Fruit fly (Drosophila melanogaster) whole organism, embryonic: ENCODE results near the gene awd.

Source experiments
- Bdp1 ChIP-seq: fragments of 200-800 bp; sonication (Bioruptor generic); optimal IDR thresholded peaks from 3 replicates; lab custom pipeline; 2016; ENCODE audit warnings: missing biosample characterization, missing genetic modification characterization
- CG11093 ChIP-seq: fragments of 200-800 bp; sonication (Bioruptor generic); IDR thresholded peaks from 3 replicates; pipeline ENCODE4 v1.3.6; 2022; ENCODE audit warnings: missing biosample characterization, missing genetic modification characterization
- CG12155 ChIP-seq: fragments of 200-800 bp; sonication (Bioruptor generic); optimal IDR thresholded peaks from 3 replicates; lab custom pipeline; 2016; ENCODE audit warnings: missing biosample characterization, missing genetic modification characterization
- CG15073 ChIP-seq: fragments of 200-800 bp; sonication (Bioruptor generic); optimal IDR thresholded peaks from 2 replicates; lab custom pipeline; 2016; ENCODE audit warnings: missing biosample characterization, missing genetic modification characterization
- CG17186 ChIP-seq: fragments of 200-800 bp; sonication (Bioruptor generic); optimal IDR thresholded peaks from 3 replicates; lab custom pipeline; 2017; ENCODE audit warnings: missing biosample characterization, missing genetic modification reagents, missing genetic modification characterization
- CG17328 ChIP-seq: fragments of 200-800 bp; sonication (Bioruptor generic); IDR thresholded peaks from 2 replicates; pipeline ENCODE4 v1.3.6; 2022; ENCODE audit warnings: missing biosample characterization, missing genetic modification characterization
- CG17361 ChIP-seq: fragments of 200-800 bp; sonication (Bioruptor generic); IDR thresholded peaks from 3 replicates; pipeline ENCODE4 v1.3.6; 2022; ENCODE audit warnings: missing biosample characterization, missing genetic modification characterization
- CG18262 ChIP-seq: fragments of 200-800 bp; optimal IDR thresholded peaks from 3 replicates; lab custom pipeline; 2019; ENCODE audit warnings: missing biosample characterization, mild to moderate bottlenecking, missing genetic modification characterization, moderate library complexity
- CG1832 ChIP-seq: fragments of 200-800 bp; sonication (Bioruptor generic); optimal IDR thresholded peaks from 2 replicates; lab custom pipeline; 2017; ENCODE audit warnings: missing biosample characterization, mild to moderate bottlenecking, missing genetic modification characterization, inconsistent platforms
- CG2116 ChIP-seq: fragments of 200-800 bp; sonication (Bioruptor generic); optimal IDR thresholded peaks from 3 replicates; lab custom pipeline; 2018; ENCODE audit warnings: missing biosample characterization, mild to moderate bottlenecking, missing genetic modification characterization
- CG2129 ChIP-seq: fragments of 200-800 bp; sonication (Bioruptor generic); IDR thresholded peaks from 2 replicates; pipeline ENCODE4 v1.3.6; 2022; ENCODE audit warnings: missing biosample characterization, missing genetic modification characterization; ENCODE audit not compliant: partially characterized antibody
- CG2712 ChIP-seq: fragments of 200-800 bp; optimal IDR thresholded peaks from 3 replicates; lab custom pipeline; 2019; ENCODE audit warnings: missing biosample characterization, mild to moderate bottlenecking, missing genetic modification characterization, moderate library complexity
- CG32532 ChIP-seq: fragments of 200-800 bp; sonication (Bioruptor generic); IDR thresholded peaks from 2 replicates; pipeline ENCODE4 v1.3.6; 2022; ENCODE audit warnings: missing biosample characterization, missing genetic modification characterization
- CG32772 ChIP-seq: fragments of 200-800 bp; sonication (Bioruptor generic); IDR thresholded peaks from 2 replicates; pipeline ENCODE4 v1.3.6; 2022; ENCODE audit warnings: missing biosample characterization, missing genetic modification characterization
- CG34224 ChIP-seq: fragments of 200-800 bp; sonication (Bioruptor generic); IDR thresholded peaks from 3 replicates; pipeline ENCODE4 v1.3.6; 2022; ENCODE audit warnings: missing biosample characterization, missing genetic modification characterization; ENCODE audit not compliant: partially characterized antibody
- CG34376 ChIP-seq: fragments of 200-800 bp; sonication (Bioruptor generic); optimal IDR thresholded peaks from 2 replicates; lab custom pipeline; 2018; ENCODE audit warnings: missing biosample characterization, mild to moderate bottlenecking, missing genetic modification characterization
- CG34422 ChIP-seq: fragments of 200-800 bp; sonication (Bioruptor generic); IDR thresholded peaks from 3 replicates; pipeline ENCODE4 v1.3.6; 2022; ENCODE audit warnings: missing biosample characterization, missing genetic modification characterization
- CG4360 ChIP-seq: fragments of 200-800 bp; sonication (Bioruptor generic); IDR thresholded peaks from 2 replicates; pipeline ENCODE4 v1.3.6; 2022; ENCODE audit warnings: missing biosample characterization, missing genetic modification characterization
- CG4424 ChIP-seq: fragments of 200-800 bp; sonication (Bioruptor generic); optimal IDR thresholded peaks from 3 replicates; lab custom pipeline; 2016; ENCODE audit warnings: missing biosample characterization, missing genetic modification characterization
- CG4730 ChIP-seq: fragments of 200-800 bp; sonication (Bioruptor generic); IDR thresholded peaks from 2 replicates; pipeline ENCODE4 v1.3.6; 2022; ENCODE audit warnings: missing biosample characterization, missing genetic modification characterization
- CG6765 ChIP-seq: fragments of 200-800 bp; sonication (Bioruptor generic); optimal IDR thresholded peaks from 3 replicates; lab custom pipeline; 2017; ENCODE audit warnings: missing biosample characterization, mild to moderate bottlenecking, missing genetic modification characterization
- CG8765 ChIP-seq: fragments of 200-800 bp; sonication (Bioruptor generic); IDR thresholded peaks from 2 replicates; pipeline ENCODE4 v1.3.6; 2022; ENCODE audit warnings: missing biosample characterization, missing genetic modification characterization
- CG9727 ChIP-seq: fragments of 200-800 bp; sonication (Bioruptor generic); optimal IDR thresholded peaks from 3 replicates; lab custom pipeline; 2017; ENCODE audit warnings: missing biosample characterization, mild to moderate bottlenecking, missing genetic modification characterization
- D ChIP-seq, 2 experiments: fragments of 200-800 bp in 1 of 2; fragments of >200 bp in 1 of 2; sonication (Bioruptor generic) in 1 of 2; optimal IDR thresholded peaks; 2 replicates in 1 of 2; 3 replicates in 1 of 2; lab custom pipeline; 2017; ENCODE audit warnings: mild to moderate bottlenecking in 1 of 2, missing biosample characterization in 1 of 2, missing genetic modification characterization in 1 of 2, missing genetic modification reagents in 1 of 2
- HLH54F ChIP-seq: fragments of 200-800 bp; sonication (Bioruptor generic); optimal IDR thresholded peaks from 3 replicates; lab custom pipeline; 2016; ENCODE audit warnings: missing biosample characterization, missing genetic modification characterization
- Mad ChIP-seq: fragments of 200-800 bp; sonication (Bioruptor generic); optimal IDR thresholded peaks from 2 replicates; lab custom pipeline; 2016; ENCODE audit warnings: missing biosample characterization, missing genetic modification characterization
- Mrtf ChIP-seq: fragments of 200-800 bp; sonication (Bioruptor generic); IDR thresholded peaks from 3 replicates; pipeline ENCODE4 v1.3.6; 2022; ENCODE audit warnings: missing biosample characterization, missing genetic modification characterization
- NFAT ChIP-seq: fragments of 200-800 bp; sonication (Bioruptor generic); IDR thresholded peaks from 2 replicates; pipeline ENCODE4 v1.3.6; 2022; ENCODE audit warnings: missing biosample characterization, missing genetic modification characterization
- NfI ChIP-seq: fragments of 200-800 bp; sonication (Bioruptor generic); optimal IDR thresholded peaks from 3 replicates; lab custom pipeline; 2018; ENCODE audit warnings: missing biosample characterization, mild to moderate bottlenecking, missing genetic modification characterization, moderate library complexity
- bowl ChIP-seq: fragments of 200-800 bp; sonication (Bioruptor generic); IDR thresholded peaks from 2 replicates; pipeline ENCODE4 v1.3.6; 2022; ENCODE audit warnings: missing biosample characterization, missing genetic modification characterization
- cwo ChIP-seq: fragments of 200-800 bp; sonication (Bioruptor generic); optimal IDR thresholded peaks from 3 replicates; lab custom pipeline; 2017; ENCODE audit warnings: missing biosample characterization, missing genetic modification characterization, mild to moderate bottlenecking, moderate library complexity, missing genetic modification reagents
- dm ChIP-seq: fragments of 200-800 bp; sonication (Bioruptor generic); optimal IDR thresholded peaks from 3 replicates; lab custom pipeline; 2016; ENCODE audit warnings: missing biosample characterization, missing genetic modification characterization
- dmrt11E ChIP-seq: fragments of 200-800 bp; sonication (Bioruptor generic); optimal IDR thresholded peaks from 3 replicates; lab custom pipeline; 2018; ENCODE audit warnings: missing biosample characterization, mild to moderate bottlenecking, missing genetic modification characterization, moderate library complexity
- exex ChIP-seq: fragments of 200-800 bp; sonication (Bioruptor generic); optimal IDR thresholded peaks from 4 replicates; lab custom pipeline; 2018; ENCODE audit warnings: missing biosample characterization, mild to moderate bottlenecking, missing genetic modification characterization, moderate library complexity
- fd102C ChIP-seq: fragments of 200-800 bp; sonication (Bioruptor generic); optimal IDR thresholded peaks from 2 replicates; lab custom pipeline; 2018; ENCODE audit warnings: missing biosample characterization, mild to moderate bottlenecking, missing genetic modification characterization, moderate library complexity
- fru ChIP-seq: fragments of >200 bp; optimal IDR thresholded peaks from 2 replicates; lab custom pipeline; 2017
- gem ChIP-seq: fragments of 200-800 bp; sonication (Bioruptor generic); optimal IDR thresholded peaks from 2 replicates; lab custom pipeline; 2019; ENCODE audit warnings: missing biosample characterization, mild to moderate bottlenecking, missing genetic modification characterization, moderate library complexity
- gro ChIP-seq: fragments of 200-800 bp; sonication (Bioruptor generic); optimal IDR thresholded peaks from 2 replicates; lab custom pipeline; 2016; ENCODE audit warnings: missing biosample characterization, missing genetic modification characterization
- gsb-n ChIP-seq: fragments of 200-800 bp; sonication (Bioruptor generic); optimal IDR thresholded peaks from 3 replicates; lab custom pipeline; 2018; ENCODE audit warnings: missing biosample characterization, mild to moderate bottlenecking, missing genetic modification characterization
- her ChIP-seq: fragments of 200-800 bp; sonication (Bioruptor generic); optimal IDR thresholded peaks from 2 replicates; lab custom pipeline; 2016; ENCODE audit warnings: missing biosample characterization, missing genetic modification characterization
- kay ChIP-seq: fragments of 200-800 bp; sonication (Bioruptor generic); optimal IDR thresholded peaks from 2 replicates; lab custom pipeline; 2016; ENCODE audit warnings: missing biosample characterization, missing genetic modification characterization
- lilli ChIP-seq: fragments of 200-800 bp; sonication (Bioruptor generic); optimal IDR thresholded peaks from 3 replicates; lab custom pipeline; 2016; ENCODE audit warnings: missing biosample characterization, missing genetic modification characterization
- lola ChIP-seq, 3 experiments: fragments of >200 bp in 2 of 3; fragments of 200-800 bp in 1 of 3; sonication (Bioruptor generic) in 1 of 3; optimal IDR thresholded peaks; 2 replicates each; lab custom pipeline; 2017 to 2019; ENCODE audit warnings: missing biosample characterization in 3 of 3, missing genetic modification characterization in 3 of 3, mild to moderate bottlenecking in 1 of 3, moderate library complexity in 1 of 3
- nerfin-1 ChIP-seq: fragments of 200-800 bp; sonication (Bioruptor generic); optimal IDR thresholded peaks from 3 replicates; lab custom pipeline; 2019; ENCODE audit warnings: missing biosample characterization, mild to moderate bottlenecking, missing genetic modification characterization, moderate library complexity
- pzg ChIP-seq: fragments of 200-800 bp; sonication (Bioruptor generic); optimal IDR thresholded peaks from 3 replicates; lab custom pipeline; 2018; ENCODE audit warnings: missing biosample characterization, mild to moderate bottlenecking, missing genetic modification characterization, moderate library complexity
- tap ChIP-seq: fragments of 200-800 bp; optimal IDR thresholded peaks from 3 replicates; lab custom pipeline; 2019; ENCODE audit warnings: missing biosample characterization, mild to moderate bottlenecking, missing genetic modification characterization, moderate library complexity
- trh ChIP-seq: fragments of 200-800 bp; sonication (Bioruptor generic); optimal IDR thresholded peaks from 2 replicates; lab custom pipeline; 2016; ENCODE audit warnings: missing biosample characterization, missing genetic modification characterization
- usp ChIP-seq: fragments of >200 bp; optimal IDR thresholded peaks from 2 replicates; lab custom pipeline; 2017; ENCODE audit warnings: missing biosample characterization, missing genetic modification characterization
- z ChIP-seq: fragments of 200-800 bp; sonication (Bioruptor generic); IDR thresholded peaks from 3 replicates; pipeline ENCODE4 v1.3.6; 2022; ENCODE audit warnings: missing biosample characterization, missing genetic modification characterization

awd gene

DNA sequence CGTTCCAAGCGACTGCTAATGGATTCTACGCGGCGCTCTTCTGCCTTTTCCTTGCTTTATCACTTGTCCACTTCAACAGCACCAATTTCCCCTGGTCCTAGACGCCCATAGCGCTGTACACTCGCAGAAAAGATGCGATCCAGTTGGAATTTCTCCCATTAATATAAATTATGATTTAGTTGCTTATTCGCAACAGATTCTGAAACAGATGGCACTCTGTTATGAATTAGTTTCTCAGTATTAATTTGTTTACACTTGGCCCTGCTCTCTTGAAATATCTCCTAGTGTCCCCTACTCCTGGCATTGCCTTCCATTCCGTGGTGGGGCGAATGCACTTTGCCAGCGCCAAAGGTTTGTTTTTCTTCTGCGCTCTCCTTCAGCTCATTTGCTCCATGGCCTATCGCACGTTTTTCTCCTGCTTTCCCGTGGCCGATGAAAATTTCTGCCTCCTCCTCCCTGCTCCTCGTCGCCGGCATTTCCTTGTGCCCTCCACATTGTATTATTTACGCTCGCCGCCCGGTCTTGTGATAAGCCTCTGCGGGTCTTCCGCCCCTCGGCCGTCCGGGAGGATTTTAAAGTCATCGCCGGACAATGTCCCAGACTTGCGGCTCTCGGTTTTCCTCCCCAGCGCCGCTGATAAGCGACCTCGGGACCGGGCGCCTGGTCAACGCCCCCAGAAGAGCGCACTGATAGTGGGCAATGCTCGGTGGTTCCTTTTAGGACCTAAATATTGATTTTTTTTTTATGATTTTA lies 39.6 kb downstream of the awd start (continued):
- no peak for TF ChIP-seq CG15073 (GFP tag; lab: Kevin White, UChicago)
- TF ChIP-seq Mrtf: no peak
- peak; percentile 41; the same call in 1 of the 3 replicates for TF ChIP-seq CG17361 (GFP tag; lab: Robert Waterston, UW)
- no peak for TF ChIP-seq her (GFP tag; lab: Kevin White, UChicago)
- TF ChIP-seq CG32772 (GFP tag; lab: Robert Waterston, UW): 0 out of 2 replicates have a peak, but pooled peaks have one; percentile 11
- no peak for TF ChIP-seq CG12155 (GFP tag; lab: Kevin White, UChicago)
- TF ChIP-seq gsb-n: no peak
- TF ChIP-seq z (GFP tag; lab: Robert Waterston, UW): no peak
- TF ChIP-seq CG17186 (GFP tag; lab: Kevin White, UChicago): no peak
- TF ChIP-seq CG34422: 0 out of 3 replicates have a peak, but pooled peaks have one; percentile 27
- TF ChIP-seq nerfin-1 (tag; lab: Kevin White, UChicago): no peak
- TF ChIP-seq tap: no peak
- TF ChIP-seq exex (tag; lab: Kevin White, UChicago): no peak
- TF ChIP-seq dmrt11E: peak; percentile 80
- no peak for TF ChIP-seq cwo (GFP tag; lab: Kevin White, UChicago)
- no peak for TF ChIP-seq CG4360 (GFP tag; lab: Robert Waterston, UW)
- no peak for TF ChIP-seq NFAT (GFP tag; lab: Robert Waterston, UW)
- no peak for TF ChIP-seq fd102C (GFP tag; lab: Kevin White, UChicago)
- no peak for TF ChIP-seq CG34376
- no peak for TF ChIP-seq D (optimal IDR thresholded peaks at IDR 0.05; lab: Kevin White, UChicago)
- peak; percentile 43 for TF ChIP-seq D (GFP tag; optimal IDR thresholded peaks at IDR 0.05; lab: Kevin White, UChicago)
- no peak for TF ChIP-seq CG2116 (GFP tag; lab: Kevin White, UChicago)
- TF ChIP-seq CG34224 (GFP tag; lab: Robert Waterston, UW): no peak
- peak in 1 of 3 experiments; percentile 17 for TF ChIP-seq lola (GFP tag; optimal IDR thresholded peaks at IDR 0.05; lab: Kevin White, UChicago)
- no peak for TF ChIP-seq CG1832 (GFP tag; lab: Kevin White, UChicago)
- peak; percentile 19 for TF ChIP-seq CG4424 (GFP tag; lab: Kevin White, UChicago)
- no peak for TF ChIP-seq CG2129 (GFP tag; lab: Robert Waterston, UW)
- TF ChIP-seq fru (lab: Kevin White, UChicago): no peak
- TF ChIP-seq lilli: no peak
- TF ChIP-seq Bdp1 (GFP tag; lab: Kevin White, UChicago): no peak
- TF ChIP-seq usp (GFP tag; lab: Kevin White, UChicago): no peak
- TF ChIP-seq CG18262 (tag; lab: Kevin White, UChicago): peak; percentile 75
- no peak for TF ChIP-seq CG32532 (GFP tag; lab: Robert Waterston, UW)
- no peak for TF ChIP-seq CG4730 (GFP tag; lab: Robert Waterston, UW)
- peak; percentile 65; the same call in 1 of the 2 replicates for TF ChIP-seq CG8765 (GFP tag; lab: Robert Waterston, UW)
- no peak for TF ChIP-seq CG6765
- no peak for TF ChIP-seq pzg (GFP tag; lab: Kevin White, UChicago)
- TF ChIP-seq CG2712 (tag; lab: Kevin White, UChicago): peak; percentile 78
- TF ChIP-seq trh (GFP tag; lab: Kevin White, UChicago): no peak
- no peak for TF ChIP-seq dm (GFP tag; lab: Kevin White, UChicago)
- TF ChIP-seq Mad (GFP tag; lab: Kevin White, UChicago): no peak
- TF ChIP-seq kay: no peak
- peak; percentile 62 for TF ChIP-seq CG9727 (GFP tag; lab: Kevin White, UChicago)
- no peak for TF ChIP-seq gro (GFP tag; lab: Kevin White, UChicago)
- peak; percentile 23 for TF ChIP-seq gem (tag; lab: Kevin White, UChicago)
- no peak for TF ChIP-seq NfI (GFP tag; lab: Kevin White, UChicago)
- 0 out of 2 replicates have a peak, but pooled peaks have one; percentile 21 for TF ChIP-seq CG17328 (GFP tag; lab: Robert Waterston, UW)
- no peak for TF ChIP-seq bowl
- 0 out of 3 replicates have a peak, but pooled peaks have one; percentile 38 for TF ChIP-seq CG11093
- TF ChIP-seq HLH54F (GFP tag; lab: Kevin White, UChicago): no peak
